Fruit fly (Drosophila melanogaster): Measurements from ENCODE around the gene DIP-beta.

Gene DIP-beta

dm6 chrX:21375595-21376047 lies 81.9 kb downstream of the DIP-beta start (continued):
- TF ChIP-seq Antp (GFP tag; optimal IDR thresholded peaks at IDR 0.05): no peak
- TF ChIP-seq YL-1 (GFP tag; optimal IDR thresholded peaks at IDR 0.05): peak; percentile 8
- TF ChIP-seq CG10366 (GFP tag; IDR thresholded peaks at IDR 0.05): peak; percentile 16; the same call in 1 of the 2 replicates
- peak; percentile 63 for TF ChIP-seq slbo (GFP tag; IDR thresholded peaks at IDR 0.05)
- no peak for TF ChIP-seq hbn (GFP tag; IDR thresholded peaks at IDR 0.05; ENCODE audit: partially characterized antibody)
- TF ChIP-seq CG4730 (GFP tag; IDR thresholded peaks at IDR 0.05): no peak
- TF ChIP-seq otp (GFP tag; IDR thresholded peaks at IDR 0.05): no peak
- peak; percentile 70 for TF ChIP-seq Med (GFP tag)
- TF ChIP-seq Eip74EF (GFP tag; optimal IDR thresholded peaks at IDR 0.05): peak in 1 of 2 experiments; percentile 8
- TF ChIP-seq CG14667 (GFP tag; IDR thresholded peaks at IDR 0.05): no peak
- no peak for TF ChIP-seq fru (optimal IDR thresholded peaks at IDR 0.05)
- peak; percentile 11 for TF ChIP-seq CG6683 (GFP tag; optimal IDR thresholded peaks at IDR 0.05)
- TF ChIP-seq CG3407 (GFP tag; optimal IDR thresholded peaks at IDR 0.05): no peak
- TF ChIP-seq Oli (tag; optimal IDR thresholded peaks at IDR 0.05): peak; percentile 45
- TF ChIP-seq CG1792 (GFP tag; optimal IDR thresholded peaks at IDR 0.05): no peak
- no peak for TF ChIP-seq dimm (GFP tag; IDR thresholded peaks at IDR 0.05)
- TF ChIP-seq CG1602 (GFP tag; optimal IDR thresholded peaks at IDR 0.05): no peak

dm6 chrX:21373659-21374426 lies 83.7 kb downstream of the DIP-beta start, which contains the start of gene slgA:
slgA (plus strand) TSS chrX:21374002.
- TF ChIP-seq Dfd (GFP tag; optimal IDR thresholded peaks at IDR 0.05): no peak
- TF ChIP-seq Ptx1 (GFP tag; IDR thresholded peaks at IDR 0.05): peak; percentile 7; the same call in 1 of the 2 replicates
- no peak for TF ChIP-seq luna (GFP tag; optimal IDR thresholded peaks at IDR 0.05)
- TF ChIP-seq CG32772 (GFP tag; IDR thresholded peaks at IDR 0.05): no peak
- TF ChIP-seq Kr (GFP tag; optimal IDR thresholded peaks at IDR 0.05): no peak
- TF ChIP-seq Sox100B (GFP tag; optimal IDR thresholded peaks at IDR 0.05): peak; percentile 19
- TF ChIP-seq dm (GFP tag; optimal IDR thresholded peaks at IDR 0.05): peak; percentile 52
- TF ChIP-seq CG4424 (GFP tag; optimal IDR thresholded peaks at IDR 0.05): peak; percentile 16
- TF ChIP-seq sima (GFP tag; optimal IDR thresholded peaks at IDR 0.05): no peak
- no peak for TF ChIP-seq da (GFP tag; optimal IDR thresholded peaks at IDR 0.05)
- TF ChIP-seq Oaz (GFP tag; IDR thresholded peaks at IDR 0.05): no peak
- no peak for TF ChIP-seq Taf1 (GFP tag; IDR thresholded peaks at IDR 0.05)
- no peak for TF ChIP-seq CG17359 (tag; optimal IDR thresholded peaks at IDR 0.05)
- TF ChIP-seq tgo (GFP tag; IDR thresholded peaks at IDR 0.05): no peak; the same call in 2 of the 3 replicates
- TF ChIP-seq Fer3 (tag; optimal IDR thresholded peaks at IDR 0.05): no peak
- peak; percentile 53 for TF ChIP-seq CG12769 (tag; optimal IDR thresholded peaks at IDR 0.05)
- no peak for TF ChIP-seq Eip74EF (GFP tag; optimal IDR thresholded peaks at IDR 0.05)
- peak; percentile 83 for TF ChIP-seq BEAF-32 (GFP tag; optimal IDR thresholded peaks at IDR 0.05)
- peak; percentile 33; the same call in 1 of the 2 replicates for TF ChIP-seq CG2129 (GFP tag; IDR thresholded peaks at IDR 0.05; ENCODE audit: partially characterized antibody)
- TF ChIP-seq mirr (GFP tag; optimal IDR thresholded peaks at IDR 0.05): no peak
- peak; percentile 59 for TF ChIP-seq CG14710 (tag; optimal IDR thresholded peaks at IDR 0.05)
- no peak for TF ChIP-seq pita (GFP tag; optimal IDR thresholded peaks at IDR 0.05)
- 0 out of 3 replicates have a peak, but pooled peaks have one; percentile 13 for TF ChIP-seq Aef1 (GFP tag; IDR thresholded peaks at IDR 0.05)
- peak; percentile 1 for TF ChIP-seq CG17802 (tag; optimal IDR thresholded peaks at IDR 0.05)
- peak; percentile 68 for TF ChIP-seq Lhr (GFP tag; optimal IDR thresholded peaks at IDR 0.05)
- no peak for TF ChIP-seq hkb (optimal IDR thresholded peaks at IDR 0.05)
- no peak for TF ChIP-seq hkb (GFP tag; IDR thresholded peaks at IDR 0.05)
- TF ChIP-seq twi (tag; optimal IDR thresholded peaks at IDR 0.05): no peak
- peak; percentile 85 for TF ChIP-seq Ets65A (GFP tag)
- TF ChIP-seq CG17328 (GFP tag; IDR thresholded peaks at IDR 0.05): no peak
- TF ChIP-seq HLH4C (GFP tag; IDR thresholded peaks at IDR 0.05; ENCODE audit: partially characterized antibody): peak; percentile 52; the same call in 1 of the 3 replicates
- no peak for TF ChIP-seq gcm2 (GFP tag; optimal IDR thresholded peaks at IDR 0.05)
- TF ChIP-seq Six4 (GFP tag; optimal IDR thresholded peaks at IDR 0.05): no peak
- peak; percentile 38 for TF ChIP-seq Xbp1 (GFP tag; optimal IDR thresholded peaks at IDR 0.05)

All from whole organism, embryonic.